Worm (Caenorhabditis elegans): Measurements from ENCODE around the gene dpy-4.
A peak's percentile ranks its signal among the peaks of the same experiment; 100 is the strongest.

Gene dpy-4

ce11 chrIV:14986684-14987083 is at the start of gene dpy-4:
Gene dpy-4, minus strand, starts transcription at chrIV:14986784.
- no peak for TF ChIP-seq ceh-39 (tag; optimal IDR thresholded peaks at IDR 0.05)
- TF ChIP-seq mab-5 (tag; optimal IDR thresholded peaks at IDR 0.05): no peak
- no peak for TF ChIP-seq nhr-237 (tag; optimal IDR thresholded peaks at IDR 0.05)
- no peak for TF ChIP-seq ceh-83 (GFP tag; optimal IDR thresholded peaks at IDR 0.05)
- TF ChIP-seq lsy-2 (tag; optimal IDR thresholded peaks at IDR 0.05): no peak
- TF ChIP-seq nhr-12 (tag; optimal IDR thresholded peaks at IDR 0.05): no peak
- no peak for TF ChIP-seq ces-1 (GFP tag; optimal IDR thresholded peaks at IDR 0.05)
- no peak for TF ChIP-seq snpc-4 (tag; optimal IDR thresholded peaks at IDR 0.05)
- no peak for TF ChIP-seq sem-2 (GFP tag; optimal IDR thresholded peaks at IDR 0.05)
- no peak for TF ChIP-seq drap-1 (GFP tag; optimal IDR thresholded peaks at IDR 0.05)

ce11 chrIV:15029565-15029964 is 43.0 kb upstream of the dpy-4 start:
- TF ChIP-seq drap-1 (GFP tag; optimal IDR thresholded peaks at IDR 0.05): no peak
- TF ChIP-seq flh-1 (GFP tag; optimal IDR thresholded peaks at IDR 0.05): no peak

ce11 chrIV:15028891-15029290 is 42.3 kb upstream of the dpy-4 start, which contains the start of gene Y41E3.8:
Gene Y41E3.8, minus strand, starts transcription at chrIV:15028978.
- peak; percentile 54 for TF ChIP-seq ces-1 (GFP tag; optimal IDR thresholded peaks at IDR 0.05)
- no peak for TF ChIP-seq snpc-4 (tag; optimal IDR thresholded peaks at IDR 0.05)

ce11 chrIV:15028386-15028785 is 41.8 kb upstream of the dpy-4 start:
- no peak for TF ChIP-seq unc-39 (tag; optimal IDR thresholded peaks at IDR 0.05)

- no peak for TF ChIP-seq blmp-1 (tag; optimal IDR thresholded peaks at IDR 0.05)
- no peak for TF ChIP-seq zip-8 (tag; optimal IDR thresholded peaks at IDR 0.05)
- TF ChIP-seq ces-1 (GFP tag; optimal IDR thresholded peaks at IDR 0.05): no peak
- no peak for TF ChIP-seq nhr-28 (tag; optimal IDR thresholded peaks at IDR 0.05)
Observed at ce11 chrIV:15027884-15028283, 41.3 kb upstream of the dpy-4 start.

ce11 chrIV:15027334-15027733 is 40.8 kb upstream of the dpy-4 start:
- TF ChIP-seq nhr-237 (tag; optimal IDR thresholded peaks at IDR 0.05) (no peak), tbx-8 (GFP tag; optimal IDR thresholded peaks at IDR 0.05) (no peak), bed-3 (GFP tag; optimal IDR thresholded peaks at IDR 0.05) (no peak), unc-62 (GFP tag; optimal IDR thresholded peaks at IDR 0.05) (no peak), nhr-2 (tag; optimal IDR thresholded peaks at IDR 0.05) (no peak), nhr-12 (tag; optimal IDR thresholded peaks at IDR 0.05) (no peak), M03D4.4 (tag; optimal IDR thresholded peaks at IDR 0.05) (no peak)

ce11 chrIV:15025384-15025783 is 38.8 kb upstream of the dpy-4 start, which contains the start of gene fcd-2:
Gene fcd-2, plus strand, starts transcription at chrIV:15025710.
- TF ChIP-seq ces-1 (GFP tag; optimal IDR thresholded peaks at IDR 0.05) (peak; percentile 33), ceh-43 (GFP tag; optimal IDR thresholded peaks at IDR 0.05) (no peak), nhr-237 (tag; optimal IDR thresholded peaks at IDR 0.05) (peak; percentile 35), unc-62 (GFP tag; optimal IDR thresholded peaks at IDR 0.05) (no peak), lin-32 (GFP tag; optimal IDR thresholded peaks at IDR 0.05) (no peak), hlh-1 (tag; optimal IDR thresholded peaks at IDR 0.05) (no peak), M03D4.4 (tag; optimal IDR thresholded peaks at IDR 0.05) (no peak), mls-2 (tag; optimal IDR thresholded peaks at IDR 0.05) (no peak), sem-2 (GFP tag; optimal IDR thresholded peaks at IDR 0.05) (no peak), zip-8 (tag; optimal IDR thresholded peaks at IDR 0.05) (no peak), mab-5 (tag; optimal IDR thresholded peaks at IDR 0.05) (peak; percentile 28), bed-3 (GFP tag; optimal IDR thresholded peaks at IDR 0.05) (no peak), nhr-12 (tag; optimal IDR thresholded peaks at IDR 0.05) (no peak), mep-1 (tag; optimal IDR thresholded peaks at IDR 0.05) (peak; percentile 60), nhr-28 (tag; optimal IDR thresholded peaks at IDR 0.05) (no peak), elt-3 (tag; optimal IDR thresholded peaks at IDR 0.05) (no peak), nhr-2 (tag; optimal IDR thresholded peaks at IDR 0.05) (no peak), lin-13 (tag; optimal IDR thresholded peaks at IDR 0.05) (peak; percentile 34), flh-1 (GFP tag; optimal IDR thresholded peaks at IDR 0.05) (no peak), drap-1 (GFP tag; optimal IDR thresholded peaks at IDR 0.05) (no peak), ceh-39 (tag; optimal IDR thresholded peaks at IDR 0.05) (no peak), pha-4 (tag; optimal IDR thresholded peaks at IDR 0.05) (peak; percentile 5), ztf-11 (tag; optimal IDR thresholded peaks at IDR 0.05) (no peak), snpc-4 (tag; optimal IDR thresholded peaks at IDR 0.05) (no peak), blmp-1 (tag; optimal IDR thresholded peaks at IDR 0.05) (no peak), unc-120 (tag; optimal IDR thresholded peaks at IDR 0.05; ENCODE audit: poor library complexity, severe bottlenecking) (no peak), lsy-2 (tag; optimal IDR thresholded peaks at IDR 0.05) (peak; percentile 28), elt-1 (tag; optimal IDR thresholded peaks at IDR 0.05; ENCODE audit: borderline replicate concordance, insufficient read depth) (no peak), cnd-1 (tag; optimal IDR thresholded peaks at IDR 0.05) (no peak), unc-39 (tag; optimal IDR thresholded peaks at IDR 0.05) (no peak), sptf-1 (tag; optimal IDR thresholded peaks at IDR 0.05) (no peak), nhr-76 (tag; optimal IDR thresholded peaks at IDR 0.05) (no peak), ham-2 (GFP tag; optimal IDR thresholded peaks at IDR 0.05) (no peak), tbx-8 (GFP tag; optimal IDR thresholded peaks at IDR 0.05) (no peak), ceh-83 (GFP tag; optimal IDR thresholded peaks at IDR 0.05) (no peak)
